Worm (Caenorhabditis elegans) whole organism, early embryonic: ENCODE data around the gene ZK688.9.

ENCODE experiments used
- B0310.2 ChIP-seq: sonication (generic microtip); optimal IDR thresholded peaks from 2 replicates; lab custom pipeline; 2016; ENCODE audit warnings: mild to moderate bottlenecking, missing genetic modification characterization, missing compliant biosample characterization
- F13C5.2 ChIP-seq: sonication (generic microtip); optimal IDR thresholded peaks from 2 replicates; lab custom pipeline; 2017; ENCODE audit warnings: mild to moderate bottlenecking, missing genetic modification characterization, inconsistent platforms, missing compliant biosample characterization
- aly-1 ChIP-seq: sonication (generic microtip); optimal IDR thresholded peaks from 2 replicates; lab custom pipeline; 2016; ENCODE audit warnings: missing genetic modification characterization, missing compliant biosample characterization
- ama-1 ChIP-seq: fragments of 150-350 bp; optimal IDR thresholded peaks from 2 replicates; lab custom pipeline; 2014
- ceh-13 ChIP-seq: fragments of 200-800 bp; sonication (Bioruptor generic); optimal IDR thresholded peaks from 2 replicates; lab custom pipeline; 2018; ENCODE audit warnings: mild to moderate bottlenecking, missing genetic modification characterization, missing compliant biosample characterization
- ceh-36 ChIP-seq: sonication (generic microtip); optimal IDR thresholded peaks from 2 replicates; lab custom pipeline; 2016; ENCODE audit warnings: missing genetic modification characterization, inconsistent platforms, missing compliant biosample characterization
- ets-7 ChIP-seq: sonication (generic microtip); optimal IDR thresholded peaks from 2 replicates; lab custom pipeline; 2016; ENCODE audit warnings: missing genotype, missing genetic modification characterization, missing compliant biosample characterization
- flt-1 ChIP-seq: fragments of 200-800 bp; sonication (Bioruptor generic); IDR thresholded peaks from 2 replicates; pipeline ENCODE4 v1.3.6; 2022; ENCODE audit warnings: missing genetic modification characterization, missing compliant biosample characterization
- hmbx-1 ChIP-seq: sonication (generic microtip); optimal IDR thresholded peaks from 2 replicates; lab custom pipeline; 2016; ENCODE audit warnings: mild to moderate bottlenecking, missing genetic modification characterization, missing compliant biosample characterization
- hmg-4 ChIP-seq: fragments of 200-800 bp; sonication (Bioruptor generic); optimal IDR thresholded peaks from 2 replicates; lab custom pipeline; 2018; ENCODE audit warnings: mild to moderate bottlenecking, missing genetic modification characterization, missing compliant biosample characterization
- hnd-1 ChIP-seq: sonication (generic microtip); optimal IDR thresholded peaks from 2 replicates; lab custom pipeline; 2016; ENCODE audit warnings: missing genetic modification characterization, missing compliant biosample characterization
- pes-1 ChIP-seq: fragments of 200-800 bp; sonication (Bioruptor generic); IDR thresholded peaks from 2 replicates; pipeline ENCODE4 v1.3.6; 2022; ENCODE audit warnings: missing genetic modification reagents, missing genetic modification characterization, missing compliant biosample characterization
- scrt-1 ChIP-seq: fragments of 200-800 bp; sonication (Bioruptor generic); IDR thresholded peaks from 2 replicates; pipeline ENCODE4 v1.3.6; 2022; ENCODE audit warnings: missing genetic modification characterization, missing compliant biosample characterization
- sea-1 ChIP-seq: fragments of 200-800 bp; sonication (Bioruptor generic); conservative IDR thresholded peaks from 2 replicates; pipeline ENCODE4 v1.3.6; 2022; ENCODE audit warnings: missing genetic modification characterization, missing compliant biosample characterization
- tbx-11 ChIP-seq: fragments of 200-800 bp; sonication (Bioruptor generic); IDR thresholded peaks from 2 replicates; pipeline ENCODE4 v1.3.6; 2022; ENCODE audit warnings: missing genetic modification characterization, missing compliant biosample characterization
- tbx-37 ChIP-seq: fragments of 200-800 bp; sonication (Bioruptor generic); conservative IDR thresholded peaks from 2 replicates; pipeline ENCODE4 v1.3.6; 2022; ENCODE audit warnings: missing genetic modification reagents, missing genetic modification characterization, missing compliant biosample characterization
- tra-4 ChIP-seq: sonication (generic microtip); optimal IDR thresholded peaks from 2 replicates; lab custom pipeline; 2017; ENCODE audit warnings: missing genetic modification characterization, missing compliant biosample characterization

The ZK688.9 gene

DNA sequence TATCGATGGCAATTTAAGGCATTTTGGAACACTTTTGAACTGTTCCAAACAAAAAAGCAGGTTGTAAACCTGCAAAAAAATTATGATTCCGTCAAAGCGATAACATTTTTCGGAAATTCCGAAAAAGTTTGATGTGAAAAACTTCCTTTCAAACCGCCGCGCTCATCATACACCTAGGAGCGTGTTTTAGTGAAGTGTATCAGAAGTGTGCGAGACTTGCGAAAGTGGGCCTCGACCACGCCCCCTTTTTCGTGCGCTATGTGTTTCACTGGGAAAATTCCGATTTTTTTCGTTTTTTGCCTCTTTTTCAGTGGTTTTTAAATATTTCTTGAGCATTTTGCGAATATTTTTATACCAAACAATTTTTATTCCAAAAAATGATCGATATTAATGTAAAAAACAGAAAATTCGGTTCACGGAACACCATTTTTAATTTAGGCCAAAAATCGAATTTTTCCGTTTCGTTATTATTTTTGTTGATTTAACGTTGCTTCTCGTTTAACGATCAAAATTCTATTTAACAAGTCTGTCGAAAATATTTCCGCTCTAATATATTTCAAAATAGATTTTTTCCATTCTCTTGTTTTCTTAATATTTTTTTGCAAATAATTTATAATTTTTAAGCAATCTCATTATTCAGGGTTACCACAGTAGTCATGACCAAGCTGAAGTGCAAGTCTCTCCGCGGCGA, 28.2 kb downstream of the ZK688.9 start, which contains the start of gene rpl-35:
Gene rpl-35, plus strand, starts transcription at position 641 of the 691 bp plus-strand sequence.
- TF ChIP-seq ama-1 (lab: Kevin White, UChicago) (no peak), aly-1 (tag; lab: Kevin White, UChicago) (no peak), B0310.2 (tag; lab: Kevin White, UChicago) (peak; percentile 50), pes-1 (GFP tag; lab: Robert Waterston, UW) (peak; percentile 77), flt-1 (peak; percentile 80), ceh-13 (GFP tag; lab: Kevin White, UChicago) (peak; percentile 49), tbx-37 (peak; percentile 74), sea-1 (peak; percentile 77), tra-4 (tag; lab: Kevin White, UChicago) (peak; percentile 41), ets-7 (tag; lab: Kevin White, UChicago) (peak; percentile 56), tbx-11 (GFP tag; lab: Robert Waterston, UW) (peak; percentile 82), hnd-1 (tag; lab: Kevin White, UChicago) (peak; percentile 52), scrt-1 (peak; percentile 72), ceh-36 (tag; lab: Kevin White, UChicago) (peak; percentile 64), hmg-4 (GFP tag; lab: Kevin White, UChicago) (no peak), hmbx-1 (tag; lab: Kevin White, UChicago) (peak; percentile 67), F13C5.2 (tag; lab: Kevin White, UChicago) (peak; percentile 98)

- no peak for TF ChIP-seq flt-1
- TF ChIP-seq tra-4 (tag; lab: Kevin White, UChicago): no peak
- no peak for TF ChIP-seq ceh-13 (GFP tag; lab: Kevin White, UChicago)
- no peak for TF ChIP-seq tbx-11 (GFP tag; lab: Robert Waterston, UW)
- TF ChIP-seq ets-7 (tag; lab: Kevin White, UChicago): no peak
- no peak for TF ChIP-seq pes-1 (GFP tag; lab: Robert Waterston, UW)
- TF ChIP-seq hnd-1 (tag; lab: Kevin White, UChicago): no peak
- TF ChIP-seq aly-1 (tag; lab: Kevin White, UChicago): no peak
- no peak for TF ChIP-seq hmbx-1 (tag; lab: Kevin White, UChicago)
Measured at ce11 chrIII:7848173-7848572, 34.6 kb downstream of the ZK688.9 start.

DNA sequence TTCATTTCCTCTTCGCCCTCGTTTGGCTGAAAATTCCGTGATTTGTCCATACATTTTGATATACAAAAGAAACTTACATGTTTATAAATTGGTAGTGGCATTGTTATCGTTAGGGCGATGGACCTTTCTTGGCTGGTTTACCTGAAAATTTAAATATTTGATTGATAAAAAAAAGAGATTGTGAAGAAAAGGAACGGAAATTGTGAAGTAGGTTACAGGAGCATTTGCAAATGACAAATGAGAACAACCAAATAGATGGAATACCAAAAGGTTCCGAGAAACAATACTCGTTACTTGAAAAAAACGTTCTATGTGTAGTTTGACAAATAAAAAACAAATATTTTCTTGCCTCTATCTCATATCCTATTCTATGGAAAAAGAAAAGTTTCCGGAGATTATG, 39.3 kb downstream of the ZK688.9 start, which contains the start of gene ZK652.8:
Gene ZK652.8, minus strand, starts transcription at position 101 of the 400 bp plus-strand sequence.
- TF ChIP-seq sea-1 (no peak), scrt-1 (no peak), ets-7 (tag; lab: Kevin White, UChicago) (no peak), B0310.2 (tag; lab: Kevin White, UChicago) (no peak)

- TF ChIP-seq aly-1 (tag; lab: Kevin White, UChicago) (no peak), ama-1 (lab: Kevin White, UChicago) (no peak), F13C5.2 (tag; lab: Kevin White, UChicago) (no peak), B0310.2 (tag; lab: Kevin White, UChicago) (no peak), tra-4 (tag; lab: Kevin White, UChicago) (no peak), tbx-11 (GFP tag; lab: Robert Waterston, UW) (no peak), hmg-4 (GFP tag; lab: Kevin White, UChicago) (no peak), ceh-36 (tag; lab: Kevin White, UChicago) (no peak), pes-1 (GFP tag; lab: Robert Waterston, UW) (no peak), hnd-1 (tag; lab: Kevin White, UChicago) (no peak), flt-1 (no peak), ets-7 (tag; lab: Kevin White, UChicago) (no peak), tbx-37 (no peak), sea-1 (no peak), hmbx-1 (tag; lab: Kevin White, UChicago) (no peak), scrt-1 (no peak), ceh-13 (GFP tag; lab: Kevin White, UChicago) (no peak)
Measured at ce11 chrIII:7838907-7839642, 43.7 kb downstream of the ZK688.9 start, which contains the start of gene ceh-23. ceh-23 (plus strand) TSS chrIII:7839592.

- TF ChIP-seq tbx-11 (GFP tag; lab: Robert Waterston, UW) (no peak), scrt-1 (no peak), hnd-1 (tag; lab: Kevin White, UChicago) (no peak), ets-7 (tag; lab: Kevin White, UChicago) (no peak), hmg-4 (GFP tag; lab: Kevin White, UChicago) (no peak), sea-1 (no peak)
Measured at ce11 chrIII:7837567-7837966, 45.2 kb downstream of the ZK688.9 start.

DNA sequence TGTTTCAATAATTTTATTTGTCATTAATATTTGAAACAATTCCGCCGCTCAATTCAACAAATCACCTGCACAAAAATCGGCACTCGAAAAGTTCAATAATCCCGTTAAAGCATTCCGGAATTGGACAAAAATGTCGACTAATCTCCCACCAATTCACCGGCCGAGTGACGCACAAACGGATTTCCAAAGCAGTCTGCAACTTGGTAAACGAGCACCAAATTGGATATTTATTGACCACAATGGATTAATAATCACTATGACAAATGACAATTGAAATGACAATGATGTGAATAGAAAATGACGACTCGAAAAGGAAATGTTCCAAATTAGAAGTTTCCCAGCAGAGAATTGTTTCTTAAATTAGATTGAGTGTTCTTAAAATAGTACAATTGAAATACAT, 47.1 kb downstream of the ZK688.9 start:
- TF ChIP-seq aly-1 (tag; lab: Kevin White, UChicago): no peak
- no peak for TF ChIP-seq ama-1 (lab: Kevin White, UChicago)
- no peak for TF ChIP-seq pes-1 (GFP tag; lab: Robert Waterston, UW)
- no peak for TF ChIP-seq hmg-4 (GFP tag; lab: Kevin White, UChicago)
- TF ChIP-seq tbx-37: no peak
- no peak for TF ChIP-seq F13C5.2 (tag; lab: Kevin White, UChicago)
- TF ChIP-seq ceh-13 (GFP tag; lab: Kevin White, UChicago): no peak
- no peak for TF ChIP-seq scrt-1
- TF ChIP-seq hnd-1 (tag; lab: Kevin White, UChicago): no peak
- no peak for TF ChIP-seq tra-4 (tag; lab: Kevin White, UChicago)
- TF ChIP-seq flt-1: no peak
- TF ChIP-seq hmbx-1 (tag; lab: Kevin White, UChicago): no peak
- no peak for TF ChIP-seq ets-7 (tag; lab: Kevin White, UChicago)
- TF ChIP-seq tbx-11 (GFP tag; lab: Robert Waterston, UW): no peak
- TF ChIP-seq B0310.2 (tag; lab: Kevin White, UChicago): no peak
